Fruit fly (Drosophila melanogaster) ovary, adult (tissue): ENCODE results near the gene CG13806.

Source experiments
- CG17801 ChIP-seq: fragments of 200-800 bp; optimal IDR thresholded peaks from 2 replicates; lab custom pipeline; 2019; ENCODE audit warnings: missing biosample characterization, mild to moderate bottlenecking, missing genetic modification characterization, moderate library complexity; ENCODE audit not compliant: partially characterized antibody

The CG13806 gene

DNA sequence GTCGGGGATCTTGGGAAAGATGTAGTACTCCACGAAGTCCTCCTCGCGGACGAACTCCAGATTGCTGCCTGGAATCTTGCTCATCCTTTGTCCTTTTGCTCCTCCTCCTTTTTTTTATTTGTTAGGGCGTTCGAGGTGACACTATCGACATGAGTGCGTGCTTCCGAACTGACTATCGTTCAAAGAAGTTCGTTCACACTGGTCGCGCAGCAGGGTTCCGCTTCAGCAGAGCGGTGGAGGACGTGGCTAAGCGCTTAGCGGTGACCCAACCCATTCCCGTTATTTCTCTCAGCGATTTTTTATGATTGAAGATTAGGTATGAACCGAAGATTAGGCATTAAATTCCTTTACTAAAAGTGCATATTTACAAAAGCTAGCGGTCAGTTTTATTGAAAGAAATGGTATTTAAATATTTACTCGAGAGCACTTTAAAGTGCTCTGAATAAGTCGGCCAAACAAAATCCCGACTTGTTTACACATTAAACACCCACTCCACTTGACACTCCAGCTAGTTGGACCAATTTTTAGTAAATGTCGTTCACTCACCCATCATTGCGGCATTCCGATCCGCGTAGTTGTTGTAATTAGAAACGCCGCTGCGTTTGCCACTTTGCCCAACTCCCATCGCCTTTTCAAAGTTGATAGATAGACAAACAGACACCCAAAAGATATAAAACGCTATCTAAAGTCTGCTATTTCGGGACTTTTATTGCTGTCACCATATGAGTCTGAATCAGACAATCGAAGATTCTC lies at the start of gene CG13806, which contains the start of gene ecd:
Gene CG13806 (plus strand): TSS at position 703 of the 753 bp plus-strand sequence.
Gene ecd (minus strand): TSS at position 166 of the 753 bp plus-strand sequence.
- TF ChIP-seq CG17801 = no peak

- no peak for TF ChIP-seq CG17801
Observed at dm6 chr3L:2228367-2229171, 37.6 kb upstream of the CG13806 start.

DNA sequence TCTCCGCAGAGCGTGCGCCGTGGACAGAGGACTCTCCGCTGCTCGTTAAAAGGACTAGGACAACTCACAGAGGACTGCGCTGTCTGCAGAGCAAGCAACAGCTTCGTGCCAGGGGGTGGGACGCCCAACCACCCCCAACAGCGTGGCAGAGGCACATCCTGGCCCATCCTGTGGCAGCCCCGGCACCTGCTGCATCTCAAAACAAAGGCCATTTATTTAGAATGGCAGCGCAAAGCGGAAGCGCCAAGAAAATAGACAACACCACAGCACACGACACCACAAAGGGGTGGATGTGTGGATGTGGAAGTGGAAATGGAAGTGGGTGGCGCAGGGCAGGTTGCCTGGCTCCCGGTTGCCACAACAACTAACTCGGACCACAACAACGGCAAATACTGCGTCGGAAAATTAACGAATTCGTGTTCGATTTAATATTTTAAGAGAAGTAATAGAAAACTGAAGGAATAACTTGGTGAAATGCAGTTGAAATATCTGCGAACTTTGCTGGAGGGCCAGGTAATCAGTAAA lies 37.0 kb upstream of the CG13806 start, which contains the start of gene Oseg2:
Gene Oseg2 (plus strand): TSS at position 475 of the 525 bp plus-strand sequence.
- no peak for TF ChIP-seq CG17801

DNA sequence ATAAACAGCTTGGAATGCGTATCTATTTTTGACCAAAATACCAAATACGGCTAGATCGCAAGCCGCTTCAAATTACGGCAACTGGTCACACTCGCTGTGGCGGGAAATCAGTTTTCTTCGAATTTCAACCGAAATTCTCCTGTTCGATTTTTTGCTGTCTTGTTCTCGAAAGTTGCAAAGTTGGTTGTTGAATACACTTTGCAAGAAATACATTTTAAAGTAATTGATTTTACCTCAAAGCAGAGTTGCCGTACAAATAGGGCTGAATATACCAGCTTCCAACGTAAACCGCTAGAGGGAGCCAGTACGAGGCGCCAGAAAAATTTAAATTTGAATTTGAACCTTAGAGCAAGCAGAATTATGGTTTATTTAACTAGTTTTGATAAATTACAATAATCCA lies 29.2 kb upstream of the CG13806 start, which contains the start of gene CG9018:
Gene CG9018 (minus strand): TSS at position 43 of the 400 bp plus-strand sequence.
- TF ChIP-seq CG17801 = no peak

dm6 chr3L:2237543-2238233 lies 28.5 kb upstream of the CG13806 start, which contains the start of gene ACXD:
TSS of gene ACXD (plus strand) at chr3L:2237608.
- no peak for TF ChIP-seq CG17801

DNA sequence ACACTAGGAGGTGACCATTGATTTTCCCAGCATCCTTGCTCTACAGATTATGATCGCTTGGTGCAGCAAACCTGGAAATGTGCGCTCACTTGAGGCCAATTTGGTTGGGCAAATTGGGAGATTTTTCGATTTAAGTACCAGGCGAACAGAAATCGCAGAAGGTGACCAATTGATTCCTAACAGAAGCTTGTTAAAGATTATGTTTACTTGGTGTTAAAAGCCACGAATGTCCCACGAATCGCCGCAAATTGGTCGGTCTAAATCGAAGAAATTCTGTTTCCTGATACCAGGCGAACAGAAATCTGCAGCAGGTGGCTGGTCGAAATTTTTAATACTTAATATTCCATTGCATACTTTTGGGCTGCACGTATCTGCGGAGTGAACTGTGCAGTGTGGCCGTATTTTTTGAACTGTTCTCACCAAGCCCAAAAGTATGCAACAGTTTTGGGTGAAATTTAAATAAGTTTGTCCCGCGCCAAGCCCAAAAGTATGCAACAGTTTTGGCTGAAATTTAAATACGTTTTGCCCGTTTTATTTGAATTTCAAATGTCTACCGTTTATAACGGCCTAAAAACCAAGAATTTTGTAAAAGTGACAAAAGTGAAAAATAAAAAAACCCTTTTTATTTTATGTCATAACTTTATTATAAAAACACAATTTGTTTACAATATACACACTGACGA lies 22.2 kb upstream of the CG13806 start, which contains the start of gene CG32301:
Gene CG32301 (plus strand): TSS at position 633 of the 683 bp plus-strand sequence.
- TF ChIP-seq CG17801 = no peak

dm6 chr3L:2248335-2248734 lies 17.9 kb upstream of the CG13806 start, which contains the start of gene CG32305:
TSS of gene CG32305 (plus strand) at chr3L:2248635.
- no peak for TF ChIP-seq CG17801

dm6 chr3L:2253962-2254662 lies 12.1 kb upstream of the CG13806 start:
- TF ChIP-seq CG17801 = no peak

DNA sequence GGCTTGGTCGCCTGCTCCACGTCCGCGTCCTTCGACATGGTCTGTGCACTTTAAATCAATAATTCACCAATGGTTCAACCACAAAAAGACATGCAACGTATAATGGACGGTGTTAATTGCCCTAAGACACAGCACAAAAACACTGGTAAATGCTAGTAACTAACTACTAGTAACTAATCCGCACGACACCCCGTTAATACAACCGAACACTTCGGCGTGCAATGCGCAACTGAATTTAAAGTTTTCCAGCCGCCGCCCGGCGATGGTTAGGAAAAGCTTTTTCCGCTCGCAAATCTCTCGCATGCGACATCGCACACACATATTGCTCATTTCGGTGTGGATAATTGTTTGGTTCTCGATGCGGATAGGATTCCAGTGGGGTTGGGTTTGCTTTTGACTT lies 10.4 kb upstream of the CG13806 start:
- no peak for TF ChIP-seq CG17801

DNA sequence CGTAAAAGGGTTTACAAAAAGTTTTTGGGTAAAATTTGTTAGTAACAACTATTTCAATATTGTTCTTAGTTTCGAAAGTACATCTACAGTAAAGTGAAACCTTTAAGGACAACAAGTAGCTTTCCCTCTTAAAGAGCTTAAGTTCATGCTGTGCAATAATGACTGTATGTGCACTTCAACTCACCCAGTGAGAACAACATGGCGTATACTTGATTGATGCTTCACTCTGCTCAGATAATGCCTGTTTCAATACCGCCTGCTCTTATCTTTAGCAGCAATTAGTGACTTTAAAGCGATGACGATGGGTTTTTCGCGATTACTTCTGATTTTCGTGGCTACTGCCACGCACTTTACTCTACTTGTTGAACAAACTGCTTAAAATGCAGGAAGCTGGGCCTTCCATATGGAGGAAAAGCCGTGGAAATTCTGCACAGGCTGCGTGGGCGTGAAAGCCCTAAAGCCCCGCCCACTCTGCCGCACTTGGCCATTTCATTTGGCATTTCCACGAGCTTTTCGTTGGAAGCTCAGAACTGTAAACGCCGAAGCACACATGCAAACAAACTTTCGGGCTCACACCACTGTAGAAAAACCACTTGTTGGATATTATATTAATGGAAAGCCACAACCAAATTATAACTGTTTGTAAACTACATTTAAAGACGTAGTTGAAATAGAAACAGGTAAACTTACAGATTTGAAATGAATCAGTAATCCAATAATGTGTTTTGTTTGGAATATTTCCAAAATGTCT lies 9.6 kb upstream of the CG13806 start:
- no peak for TF ChIP-seq CG17801

- peak; percentile 99 for TF ChIP-seq CG17801
Observed at dm6 chr3L:2257412-2257862, 8.8 kb upstream of the CG13806 start, which contains the start of the genes CG1275 and Elp5. TSS of gene CG1275 (minus strand) at chr3L:2257423. TSS of gene Elp5 (plus strand) at chr3L:2257456.

dm6 chr3L:2261282-2261681 lies 4.9 kb upstream of the CG13806 start:
- no peak for TF ChIP-seq CG17801

DNA sequence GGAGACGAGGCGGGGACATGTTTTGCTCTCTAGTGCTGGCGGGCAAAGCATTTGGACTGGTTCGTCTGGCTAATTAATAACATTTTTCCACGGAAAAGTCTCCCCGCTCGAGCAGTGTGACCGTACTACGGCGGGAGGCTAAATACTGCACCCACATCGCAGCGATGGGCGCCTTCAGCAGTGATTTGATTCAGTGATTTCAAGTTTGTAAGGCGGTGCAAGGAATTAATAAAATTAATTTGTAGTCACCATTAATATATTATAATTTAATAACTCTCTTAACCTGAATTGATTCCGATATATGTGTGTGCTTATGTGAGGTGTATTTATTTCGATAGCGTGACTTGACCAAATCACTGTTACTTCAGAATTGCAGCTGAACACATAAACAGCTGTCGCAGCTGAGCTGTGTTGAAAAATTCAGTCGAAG lies 3.7 kb upstream of the CG13806 start, which contains the start of the genes oxt and CG13807:
Gene oxt (minus strand): TSS at position 150 of the 430 bp plus-strand sequence.
Gene CG13807 (plus strand): TSS at position 405 of the 430 bp plus-strand sequence.
- peak; percentile 93 for TF ChIP-seq CG17801

DNA sequence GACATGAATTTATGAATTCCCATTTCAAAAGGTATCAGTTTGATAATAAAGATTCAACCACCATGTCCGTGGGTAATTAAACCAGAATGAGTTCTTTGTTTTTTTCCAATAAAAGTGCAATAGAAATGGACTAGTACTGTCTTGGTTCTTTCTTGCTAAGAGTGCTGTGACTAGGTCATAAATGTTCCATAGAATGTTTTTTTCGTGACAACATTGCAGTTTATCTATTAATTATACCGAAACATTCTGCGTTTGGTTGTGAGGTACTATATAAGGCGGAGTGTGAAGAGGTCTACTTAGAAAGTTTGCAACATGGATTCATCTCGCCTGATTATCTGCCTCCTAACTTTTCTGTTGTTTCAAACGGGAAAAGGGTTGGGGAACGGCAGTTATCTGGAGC lies 1.4 kb downstream of the CG13806 start, which contains the start of gene obst-I:
Gene obst-I (plus strand): TSS at position 301 of the 400 bp plus-strand sequence.
- TF ChIP-seq CG17801 = no peak
